Fruit fly (Drosophila melanogaster) whole organism, wandering third instar larva: ENCODE measurements around the gene eIF4E5.

Experiments used
- Abd-B ChIP-seq: fragments of >200 bp; optimal IDR thresholded peaks from 2 replicates; lab custom pipeline; 2017; ENCODE audit warnings: missing biosample characterization, missing genetic modification characterization
- CG32264 ChIP-seq: fragments of 200-800 bp; sonication (Bioruptor generic); optimal IDR thresholded peaks from 2 replicates; lab custom pipeline; 2016; ENCODE audit warnings: missing biosample characterization, missing genetic modification characterization
- CG9705 ChIP-seq: fragments of 200-800 bp; sonication (Bioruptor generic); optimal IDR thresholded peaks from 2 replicates; lab custom pipeline; 2018; ENCODE audit warnings: missing biosample characterization, mild to moderate bottlenecking, missing genetic modification characterization
- CrebA ChIP-seq: fragments of 200-800 bp; sonication (Bioruptor generic); optimal IDR thresholded peaks from 2 replicates; lab custom pipeline; 2016; ENCODE audit warnings: missing biosample characterization, mild to moderate bottlenecking, missing genetic modification characterization, borderline replicate concordance
- Dfd ChIP-seq: fragments of >200 bp; optimal IDR thresholded peaks from 2 replicates; lab custom pipeline; 2017; ENCODE audit warnings: missing biosample characterization, missing genetic modification characterization
- Dif ChIP-seq: fragments of 200-275, 200-300 bp; sonication (Bioruptor generic); optimal IDR thresholded peaks from 2 replicates; lab custom pipeline; 2018; ENCODE audit warnings: missing biosample characterization, missing genetic modification characterization; ENCODE audit not compliant: partially characterized antibody
- GATAd ChIP-seq: sonication (Bioruptor generic); optimal IDR thresholded peaks from 2 replicates; lab custom pipeline; 2016; ENCODE audit warnings: missing biosample characterization, missing genetic modification characterization
- HLH106 ChIP-seq: fragments of 200-800 bp; optimal IDR thresholded peaks from 3 replicates; lab custom pipeline; 2019; ENCODE audit warnings: missing biosample characterization, mild to moderate bottlenecking, missing genetic modification characterization, moderate library complexity
- Hnf4 ChIP-seq: fragments of 200-800 bp; sonication (Bioruptor generic); optimal IDR thresholded peaks from 2 replicates; lab custom pipeline; 2016; ENCODE audit warnings: missing biosample characterization, mild to moderate bottlenecking, missing genetic modification characterization
- Hr78 ChIP-seq: fragments of >200 bp; optimal IDR thresholded peaks from 2 replicates; lab custom pipeline; 2017; ENCODE audit warnings: missing biosample characterization, missing genetic modification characterization
- Hr83 ChIP-seq: fragments of 200-300 bp; sonication (Bioruptor generic); optimal IDR thresholded peaks from 2 replicates; lab custom pipeline; 2016; ENCODE audit warnings: missing biosample characterization, mild to moderate bottlenecking, missing genetic modification characterization, moderate library complexity; ENCODE audit not compliant: poor library complexity, severe bottlenecking
- Jra ChIP-seq: sonication (Bioruptor generic); optimal IDR thresholded peaks from 2 replicates; lab custom pipeline; 2016; ENCODE audit warnings: missing biosample characterization, missing genetic modification characterization
- Mio ChIP-seq: sonication (Bioruptor generic); optimal IDR thresholded peaks from 2 replicates; lab custom pipeline; 2016; ENCODE audit warnings: missing biosample characterization, missing genetic modification characterization
- Myc ChIP-seq: fragments of >200 bp; optimal IDR thresholded peaks from 2 replicates; lab custom pipeline; 2017
- N ChIP-seq: fragments of >200 bp; optimal IDR thresholded peaks from 2 replicates; lab custom pipeline; 2018; ENCODE audit warnings: missing biosample characterization, missing external identifiers, missing genetic modification characterization
- OdsH ChIP-seq: fragments of 200-800 bp; sonication (Bioruptor generic); optimal IDR thresholded peaks from 2 replicates; lab custom pipeline; 2016; ENCODE audit warnings: missing biosample characterization, mild to moderate bottlenecking, missing genetic modification characterization
- Rel ChIP-seq, 2 experiments: fragments of 200-800 bp; sonication (Bioruptor generic) in 1 of 2; optimal IDR thresholded peaks; 2 replicates in 1 of 2; 3 replicates in 1 of 2; lab custom pipeline; 2016 to 2019; ENCODE audit warnings: mild to moderate bottlenecking in 2 of 2, missing biosample characterization in 2 of 2, missing genetic modification characterization in 2 of 2, moderate library complexity in 1 of 2
- Sp1 ChIP-seq: fragments of 200-800 bp; sonication (Bioruptor generic); optimal IDR thresholded peaks from 3 replicates; lab custom pipeline; 2019; ENCODE audit warnings: missing biosample characterization, mild to moderate bottlenecking, missing genetic modification characterization, moderate library complexity
- Vsx2 ChIP-seq: fragments of 200-300, 225-300 bp; sonication (Bioruptor generic); optimal IDR thresholded peaks from 2 replicates; lab custom pipeline; 2018; ENCODE audit warnings: missing biosample characterization, missing genetic modification characterization; ENCODE audit not compliant: partially characterized antibody
- br ChIP-seq: fragments of 200-800 bp; sonication (Bioruptor generic); optimal IDR thresholded peaks from 2 replicates; lab custom pipeline; 2016; ENCODE audit warnings: missing biosample characterization, missing genetic modification characterization
- brk ChIP-seq: fragments of 200-800 bp; sonication (Bioruptor generic); optimal IDR thresholded peaks from 2 replicates; lab custom pipeline; 2016; ENCODE audit warnings: missing biosample characterization, mild to moderate bottlenecking, missing genetic modification characterization
- dl ChIP-seq, 2 experiments: fragments of 175-275, 200-275 bp in 1 of 2; fragments of 200-275 bp in 1 of 2; sonication (Bioruptor generic); optimal IDR thresholded peaks; lab custom pipeline; 2018; ENCODE audit warnings: mild to moderate bottlenecking in 2 of 2, missing biosample characterization in 2 of 2, missing genetic modification characterization in 2 of 2, moderate library complexity in 2 of 2; ENCODE audit not compliant: partially characterized antibody in 2 of 2, insufficient read depth in 1 of 2
- dmrt93B ChIP-seq: fragments of 200-800 bp; sonication (Bioruptor generic); optimal IDR thresholded peaks from 2 replicates; lab custom pipeline; 2018; ENCODE audit warnings: missing biosample characterization, mild to moderate bottlenecking, missing genetic modification characterization
- dsf ChIP-seq: sonication (Bioruptor generic); optimal IDR thresholded peaks from 2 replicates; lab custom pipeline; 2016; ENCODE audit warnings: missing biosample characterization, missing genetic modification characterization, borderline replicate concordance
- ey ChIP-seq: fragments of 200-800 bp; sonication (Bioruptor generic); optimal IDR thresholded peaks from 2 replicates; lab custom pipeline; 2016; ENCODE audit warnings: missing biosample characterization, missing genetic modification characterization
- foxo ChIP-seq, 2 experiments: fragments of 200-800 bp; sonication (Bioruptor generic); optimal IDR thresholded peaks; 2 replicates in 1 of 2; 3 replicates in 1 of 2; lab custom pipeline; 2016 to 2017; ENCODE audit warnings: missing biosample characterization in 2 of 2, missing genetic modification characterization in 2 of 2
- fru ChIP-seq: fragments of 200-800 bp; sonication (Bioruptor generic); optimal IDR thresholded peaks from 3 replicates; lab custom pipeline; 2016; ENCODE audit warnings: missing biosample characterization, mild to moderate bottlenecking, missing genetic modification characterization
- h ChIP-seq: fragments of 200-800 bp; sonication (Bioruptor generic); optimal IDR thresholded peaks from 3 replicates; lab custom pipeline; 2016; ENCODE audit warnings: missing biosample characterization, mild to moderate bottlenecking, missing genetic modification characterization
- jim ChIP-seq: fragments of 175-275, 200-325 bp; sonication (Bioruptor generic); optimal IDR thresholded peaks from 2 replicates; lab custom pipeline; 2016; ENCODE audit warnings: missing biosample characterization, mild to moderate bottlenecking, missing genetic modification characterization
- lola ChIP-seq: fragments of >200 bp; optimal IDR thresholded peaks from 2 replicates; lab custom pipeline; 2017; ENCODE audit warnings: missing biosample characterization, missing genetic modification characterization
- pan ChIP-seq: fragments of >200 bp; optimal IDR thresholded peaks from 2 replicates; lab custom pipeline; 2017
- psq ChIP-seq: fragments of 200-800 bp; sonication (Bioruptor generic); optimal IDR thresholded peaks from 3 replicates; lab custom pipeline; 2017; ENCODE audit warnings: missing biosample characterization, mild to moderate bottlenecking, missing genetic modification characterization, moderate library complexity
- rgr ChIP-seq: fragments of 200-800 bp; sonication (Bioruptor generic); optimal IDR thresholded peaks from 3 replicates; lab custom pipeline; 2016; ENCODE audit warnings: missing biosample characterization, mild to moderate bottlenecking, missing genetic modification characterization
- sage ChIP-seq: fragments of 200-800 bp; sonication (Bioruptor generic); optimal IDR thresholded peaks from 2 replicates; lab custom pipeline; 2016; ENCODE audit warnings: missing biosample characterization, mild to moderate bottlenecking, missing genetic modification characterization
- sv ChIP-seq: fragments of 200-800 bp; sonication (Bioruptor generic); optimal IDR thresholded peaks from 3 replicates; lab custom pipeline; 2016; ENCODE audit warnings: missing biosample characterization, missing genetic modification characterization
- tai ChIP-seq: sonication (Bioruptor generic); optimal IDR thresholded peaks from 2 replicates; lab custom pipeline; 2016; ENCODE audit warnings: missing biosample characterization, missing genetic modification characterization
- usp ChIP-seq: fragments of >200 bp; optimal IDR thresholded peaks from 2 replicates; lab custom pipeline; 2017; ENCODE audit warnings: missing biosample characterization, missing genetic modification characterization
- woc ChIP-seq: sonication (Bioruptor generic); optimal IDR thresholded peaks from 2 replicates; lab custom pipeline; 2016; ENCODE audit warnings: missing biosample characterization, mild to moderate bottlenecking, missing genetic modification characterization

eIF4E5 gene

DNA sequence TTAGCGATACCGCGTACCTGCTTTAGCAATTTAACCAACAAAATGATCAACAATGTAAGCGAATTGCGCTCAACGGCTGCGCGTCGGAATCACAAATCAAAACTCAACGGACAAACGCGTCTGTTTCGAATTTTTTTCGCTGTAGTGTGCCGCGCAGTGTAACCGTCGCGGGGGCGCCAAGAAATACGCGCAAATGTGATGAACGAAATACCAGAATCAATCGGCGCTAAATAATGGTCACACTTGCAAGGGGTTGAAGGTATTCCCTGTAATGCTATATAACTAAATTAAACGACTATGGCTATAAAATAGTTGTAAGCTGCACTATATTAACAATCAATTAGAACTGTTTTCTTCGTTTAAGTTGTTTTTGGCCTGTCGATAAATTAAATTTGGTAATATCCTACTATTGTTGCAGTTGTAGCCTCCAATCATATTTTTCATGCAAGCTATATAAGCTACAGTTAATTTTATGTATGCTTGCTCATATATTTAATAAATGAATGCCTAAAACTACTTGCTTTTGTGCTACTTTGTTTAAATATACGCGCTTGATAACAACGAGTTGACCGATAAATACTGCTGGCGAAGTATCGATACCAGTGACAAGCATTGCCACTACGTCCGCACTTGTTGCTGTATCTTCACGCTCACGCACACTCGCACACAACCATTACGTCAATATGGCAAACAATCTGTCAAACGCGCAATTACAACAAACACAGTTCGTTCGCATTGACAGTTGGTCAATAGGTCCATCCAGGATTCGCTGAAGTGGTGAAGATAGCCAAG, 17.3 kb downstream of the eIF4E5 start, which contains the start of the genes pbl and CG8281:
Gene pbl (minus strand): TSS at position 190 of the 792 bp plus-strand sequence.
Gene CG8281 (plus strand): TSS at position 699 of the 792 bp plus-strand sequence.
- TF ChIP-seq Hr83 (no peak), HLH106 (tag; lab: Kevin White, UChicago) (peak; percentile 51), GATAd (no peak), pan (no peak), Sp1 (peak; percentile 31), br (GFP tag; lab: Kevin White, UChicago) (no peak), N (GFP tag; lab: Kevin White, UChicago) (no peak), Jra (GFP tag; lab: Kevin White, UChicago) (no peak), Abd-B (no peak), fru (peak; percentile 15), Mio (GFP tag; lab: Kevin White, UChicago) (no peak), tai (GFP tag; lab: Kevin White, UChicago) (no peak), brk (no peak), rgr (GFP tag; lab: Kevin White, UChicago) (peak; percentile 29), dl (GFP tag; optimal IDR thresholded peaks at IDR 0.05; lab: Kevin White, UChicago; ENCODE audit: insufficient read depth in 1 of 2, partially characterized antibody in 2 of 2) (no peak), CrebA (GFP tag; lab: Kevin White, UChicago) (no peak), sv (GFP tag; lab: Kevin White, UChicago) (peak; percentile 48), OdsH (GFP tag; lab: Kevin White, UChicago) (no peak), Rel (GFP tag; optimal IDR thresholded peaks at IDR 0.05; lab: Kevin White, UChicago) (no peak), Rel (tag; optimal IDR thresholded peaks at IDR 0.05; lab: Kevin White, UChicago) (no peak), woc (peak; percentile 48), foxo (GFP tag; optimal IDR thresholded peaks at IDR 0.05; lab: Kevin White, UChicago) (peak in 1 of 2 experiments; percentile 45), jim (GFP tag; lab: Kevin White, UChicago) (no peak), CG9705 (GFP tag; lab: Kevin White, UChicago) (peak; percentile 28), dsf (GFP tag; lab: Kevin White, UChicago) (no peak), ey (GFP tag; lab: Kevin White, UChicago) (peak; percentile 0), Dfd (no peak), CG32264 (GFP tag; lab: Kevin White, UChicago) (no peak), Vsx2 (GFP tag; lab: Kevin White, UChicago) (no peak), psq (peak; percentile 24), h (GFP tag; lab: Kevin White, UChicago) (peak; percentile 18), Myc (lab: Kevin White, UChicago) (no peak), Dif (no peak), sage (GFP tag; lab: Kevin White, UChicago) (no peak), dmrt93B (GFP tag; lab: Kevin White, UChicago) (no peak), usp (GFP tag; lab: Kevin White, UChicago) (no peak), Hnf4 (GFP tag; lab: Kevin White, UChicago) (peak; percentile 42), lola (GFP tag; lab: Kevin White, UChicago) (no peak), Hr78 (GFP tag; lab: Kevin White, UChicago) (no peak)

DNA sequence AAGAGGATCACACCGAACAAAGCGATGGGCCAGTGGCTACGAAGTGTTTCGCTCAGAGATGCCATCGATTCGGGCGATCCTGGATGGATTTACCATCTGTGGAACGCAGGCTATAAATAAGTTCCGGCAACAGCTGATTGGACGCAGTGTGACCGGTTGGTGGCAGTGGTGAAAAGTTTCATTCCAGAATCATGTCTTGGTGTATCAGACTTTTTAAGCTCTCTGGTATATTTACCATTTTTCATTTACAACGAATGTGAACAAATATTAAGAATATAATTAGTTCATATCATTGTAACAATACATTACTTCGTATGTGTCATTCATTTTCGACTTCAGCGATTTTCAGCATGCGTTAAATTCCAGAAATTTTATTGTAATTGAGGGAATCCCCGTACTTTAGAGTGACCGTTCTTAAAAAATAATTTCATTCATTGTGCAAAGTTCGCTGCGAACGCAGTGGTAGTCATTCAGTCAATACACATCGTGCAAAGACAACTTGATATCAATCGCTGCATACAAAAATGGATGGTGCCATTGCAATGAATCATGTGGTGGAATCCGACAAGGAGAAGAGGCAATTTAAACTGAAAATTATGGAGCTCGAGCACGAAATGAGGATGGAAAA, 20.4 kb downstream of the eIF4E5 start, which contains the start of gene Tmem43:
Gene Tmem43 (minus strand): TSS at position 152 of the 628 bp plus-strand sequence.
- TF ChIP-seq tai (GFP tag; lab: Kevin White, UChicago) (no peak), woc (no peak), Rel (GFP tag; optimal IDR thresholded peaks at IDR 0.05; lab: Kevin White, UChicago) (no peak), Rel (tag; optimal IDR thresholded peaks at IDR 0.05; lab: Kevin White, UChicago) (peak; percentile 99), Sp1 (no peak), brk (no peak)
